Worm (Caenorhabditis elegans) whole organism, young adult: ENCODE measurements around the gene col-148.

Experiments
- B0261.1 ChIP-seq: sonication (generic microtip); optimal IDR thresholded peaks from 2 replicates; lab custom pipeline; 2016; ENCODE audit warnings: mild to moderate bottlenecking, missing genetic modification characterization, moderate library complexity, missing compliant biosample characterization
- D2030.7 ChIP-seq: fragments of 200-800 bp; sonication (Bioruptor generic); IDR thresholded peaks from 2 replicates; pipeline ENCODE4 v1.3.6; 2022; ENCODE audit warnings: missing genetic modification reagents, missing genetic modification characterization, missing compliant biosample characterization
- F57C9.4 ChIP-seq: sonication (generic microtip); optimal IDR thresholded peaks from 2 replicates; lab custom pipeline; 2017; ENCODE audit warnings: mild to moderate bottlenecking, missing genetic modification characterization, missing compliant biosample characterization
- K11D2.4 ChIP-seq: fragments of 200-800 bp; sonication (Bioruptor generic); IDR thresholded peaks from 2 replicates; pipeline ENCODE4 v1.3.6; 2022; ENCODE audit warnings: missing genetic modification reagents, missing genetic modification characterization, missing compliant biosample characterization
- K12H6.12 ChIP-seq: fragments of 200-800 bp; sonication (Bioruptor generic); optimal IDR thresholded peaks from 2 replicates; lab custom pipeline; 2018; ENCODE audit warnings: mild to moderate bottlenecking, missing genetic modification characterization, missing compliant biosample characterization
- Y95B8A.8 ChIP-seq: fragments of 200-800 bp; sonication (Bioruptor generic); IDR thresholded peaks from 2 replicates; pipeline ENCODE4 v1.3.6; 2022; ENCODE audit warnings: missing genetic modification reagents, missing genetic modification characterization, missing compliant biosample characterization
- akir-1 ChIP-seq: fragments of 200-800 bp; sonication (Bioruptor generic); optimal IDR thresholded peaks from 2 replicates; lab custom pipeline; 2018; ENCODE audit warnings: mild to moderate bottlenecking, missing genetic modification characterization, moderate library complexity, missing compliant biosample characterization
- aptf-3 ChIP-seq: fragments of 200-800 bp; sonication (Bioruptor generic); IDR thresholded peaks from 2 replicates; pipeline ENCODE4 v1.3.6; 2022; ENCODE audit warnings: missing genetic modification characterization, missing compliant biosample characterization
- attf-5 ChIP-seq: fragments of 200-800 bp; sonication (Bioruptor generic); optimal IDR thresholded peaks from 2 replicates; lab custom pipeline; 2018; ENCODE audit warnings: mild to moderate bottlenecking, missing genetic modification characterization, missing compliant biosample characterization
- bed-1 ChIP-seq: fragments of 200-800 bp; sonication (Bioruptor generic); IDR thresholded peaks from 2 replicates; pipeline ENCODE4 v1.3.6; 2022; ENCODE audit warnings: missing genetic modification reagents, missing genetic modification characterization, missing compliant biosample characterization
- cebp-1 ChIP-seq, 2 experiments: fragments of 200-800 bp in 1 of 2; sonication (Bioruptor generic) in 1 of 2; sonication (generic microtip) in 1 of 2; IDR thresholded peaks in 1 of 2; optimal IDR thresholded peaks in 1 of 2; 2 replicates each; pipeline versions ENCODE4 v1.3.6 to Lab custom; 2017 to 2022; ENCODE audit warnings: missing compliant biosample characterization in 2 of 2, missing genetic modification characterization in 2 of 2, mild to moderate bottlenecking in 1 of 2, missing genetic modification reagents in 1 of 2, moderate library complexity in 1 of 2
- ceh-40 ChIP-seq: fragments of 200-800 bp; sonication (Bioruptor generic); IDR thresholded peaks from 2 replicates; pipeline ENCODE4 v1.3.6; 2022; ENCODE audit warnings: missing genetic modification characterization, missing compliant biosample characterization
- ceh-91 ChIP-seq: fragments of 200-800 bp; sonication (Bioruptor generic); IDR thresholded peaks from 2 replicates; pipeline ENCODE4 v1.3.6; 2022; ENCODE audit warnings: missing genetic modification reagents, missing genetic modification characterization, missing compliant biosample characterization
- chd-7 ChIP-seq: sonication (generic microtip); optimal IDR thresholded peaks from 2 replicates; lab custom pipeline; 2016; ENCODE audit warnings: mild to moderate bottlenecking, missing genetic modification characterization, moderate library complexity, missing compliant biosample characterization
- die-1 ChIP-seq: sonication (generic microtip); optimal IDR thresholded peaks from 2 replicates; lab custom pipeline; 2016; ENCODE audit warnings: missing genotype, mild to moderate bottlenecking, missing genetic modification characterization, missing compliant biosample characterization
- dox-1 ChIP-seq: fragments of 200-800 bp; sonication (Bioruptor generic); IDR thresholded peaks from 2 replicates; pipeline ENCODE4 v1.3.6; 2022; ENCODE audit warnings: missing genetic modification reagents, missing genetic modification characterization, missing compliant biosample characterization
- dpl-1 ChIP-seq: fragments of 150-350 bp; optimal IDR thresholded peaks from 2 replicates; lab custom pipeline; 2014; ENCODE audit warnings: missing biosample characterization, missing genetic modification reagents, missing genetic modification characterization
- efl-1 ChIP-seq: fragments of 150-350 bp; optimal IDR thresholded peaks from 2 replicates; lab custom pipeline; 2014; ENCODE audit warnings: missing biosample characterization, missing genetic modification reagents, missing genetic modification characterization
- gei-17 ChIP-seq: fragments of 200-800 bp; sonication (Bioruptor generic); optimal IDR thresholded peaks from 2 replicates; lab custom pipeline; 2018; ENCODE audit warnings: mild to moderate bottlenecking, missing genetic modification characterization, missing compliant biosample characterization
- hmg-1.2 ChIP-seq: fragments of 200-800 bp; sonication (Bioruptor generic); IDR thresholded peaks from 2 replicates; pipeline ENCODE4 v1.3.6; 2022; ENCODE audit warnings: missing genetic modification reagents, missing genetic modification characterization, missing compliant biosample characterization
- lag-1 ChIP-seq: fragments of 200-800 bp; sonication (Bioruptor generic); IDR thresholded peaks from 2 replicates; pipeline ENCODE4 v1.3.6; 2022; ENCODE audit warnings: missing genetic modification reagents, missing genetic modification characterization, missing compliant biosample characterization
- lin-35 ChIP-seq, 3 experiments: fragments of 150-350 bp in 2 of 3; sonication (generic microtip) in 1 of 3; optimal IDR thresholded peaks; 2 replicates each; lab custom pipeline; 2014 to 2018; ENCODE audit warnings: missing biosample characterization in 3 of 3, missing genetic modification characterization in 3 of 3, missing genetic modification reagents in 3 of 3
- lin-54 ChIP-seq: fragments of 200-800 bp; sonication (Bioruptor generic); optimal IDR thresholded peaks from 2 replicates; lab custom pipeline; 2018; ENCODE audit warnings: mild to moderate bottlenecking, missing genetic modification characterization, missing compliant biosample characterization
- lsl-1 ChIP-seq: fragments of 200-800 bp; sonication (Bioruptor generic); optimal IDR thresholded peaks from 2 replicates; lab custom pipeline; 2018; ENCODE audit warnings: mild to moderate bottlenecking, missing genetic modification characterization, moderate library complexity, missing compliant biosample characterization
- madf-3 ChIP-seq: fragments of 200-800 bp; sonication (Bioruptor generic); IDR thresholded peaks from 2 replicates; pipeline ENCODE4 v1.3.6; 2022; ENCODE audit warnings: missing genetic modification reagents, missing genetic modification characterization, missing compliant biosample characterization
- madf-6 ChIP-seq: fragments of 200-800 bp; sonication (Bioruptor generic); IDR thresholded peaks from 2 replicates; pipeline ENCODE4 v1.3.6; 2022; ENCODE audit warnings: missing genetic modification reagents, missing genetic modification characterization, missing compliant biosample characterization
- madf-8 ChIP-seq: fragments of 200-800 bp; sonication (Bioruptor generic); conservative IDR thresholded peaks from 2 replicates; pipeline ENCODE4 v1.3.6; 2022; ENCODE audit warnings: missing genetic modification reagents, missing genetic modification characterization, missing compliant biosample characterization
- nhr-179 ChIP-seq: sonication (generic microtip); optimal IDR thresholded peaks from 2 replicates; lab custom pipeline; 2016; ENCODE audit warnings: mild to moderate bottlenecking, missing genetic modification characterization, missing compliant biosample characterization
- nhr-80 ChIP-seq: sonication (generic microtip); optimal IDR thresholded peaks from 2 replicates; lab custom pipeline; 2016; ENCODE audit warnings: missing genetic modification characterization, missing compliant biosample characterization
- snpc-1.1 ChIP-seq: sonication (generic microtip); optimal IDR thresholded peaks from 2 replicates; lab custom pipeline; 2017; ENCODE audit warnings: missing genetic modification characterization, mild to moderate bottlenecking, missing compliant biosample characterization, antibody characterized with exemption, moderate library complexity, missing genotype, missing genetic modification reagents; ENCODE audit not compliant: insufficient read depth
- snpc-4 ChIP-seq, 5 experiments: fragments of 150-350 bp in 1 of 5; sonication (generic microtip) in 4 of 5; optimal IDR thresholded peaks; 2 replicates each; lab custom pipeline; 2014 to 2018; ENCODE audit warnings: missing genetic modification characterization in 5 of 5, missing biosample characterization in 3 of 5, antibody characterized with exemption in 2 of 5, mild to moderate bottlenecking in 2 of 5, missing compliant biosample characterization in 2 of 5, missing genotype in 2 of 5, moderate library complexity in 2 of 5, missing genetic modification reagents in 1 of 5
- somi-1 ChIP-seq: fragments of 200-800 bp; sonication (Bioruptor generic); optimal IDR thresholded peaks from 2 replicates; lab custom pipeline; 2018; ENCODE audit warnings: mild to moderate bottlenecking, missing genetic modification characterization, missing compliant biosample characterization
- tbp1 ChIP-seq: fragments of 200-800 bp; sonication (Bioruptor generic); optimal IDR thresholded peaks from 2 replicates; lab custom pipeline; 2018; ENCODE audit warnings: mild to moderate bottlenecking, missing genetic modification characterization, missing compliant biosample characterization
- tbx-9 ChIP-seq: sonication (generic microtip); optimal IDR thresholded peaks from 2 replicates; lab custom pipeline; 2016; ENCODE audit warnings: borderline replicate concordance, missing genetic modification characterization, inconsistent platforms, missing compliant biosample characterization
- tlf-1 ChIP-seq: fragments of 200-800 bp; sonication (Bioruptor generic); optimal IDR thresholded peaks from 2 replicates; lab custom pipeline; 2018; ENCODE audit warnings: mild to moderate bottlenecking, missing genetic modification characterization, missing compliant biosample characterization
- unc-62 ChIP-seq: fragments of 150-350 bp; optimal IDR thresholded peaks from 2 replicates; lab custom pipeline; 2014; ENCODE audit warnings: missing biosample characterization, missing genetic modification reagents, missing genetic modification characterization
- xnd-1 ChIP-seq: sonication (generic microtip); optimal IDR thresholded peaks from 2 replicates; lab custom pipeline; 2016; ENCODE audit warnings: missing genotype, missing genetic modification reagents, missing genetic modification characterization, missing compliant biosample characterization

The col-148 gene

ce11 chrV:10239861-10240260 lies 1.7 kb upstream of the col-148 start, which contains the start of gene fipr-8:
fipr-8 (minus strand) TSS chrV:10239961.
- no peak for TF ChIP-seq bed-1
- TF ChIP-seq gei-17 (GFP tag; lab: Kevin White, UChicago) = no peak
- no peak for TF ChIP-seq tbx-9 (tag; lab: Kevin White, UChicago)
- no peak for TF ChIP-seq hmg-1.2 (GFP tag; lab: Robert Waterston, UW)
- no peak for TF ChIP-seq F57C9.4 (tag; lab: Kevin White, UChicago)
- TF ChIP-seq snpc-1.1 (tag; lab: Kevin White, UChicago) = no peak
- no peak for TF ChIP-seq die-1 (tag; lab: Kevin White, UChicago)
- TF ChIP-seq tbp1 (GFP tag; lab: Kevin White, UChicago) = no peak
- no peak for TF ChIP-seq nhr-179
- TF ChIP-seq cebp-1 (GFP tag; IDR thresholded peaks at IDR 0.05; lab: Robert Waterston, UW) = no peak
- TF ChIP-seq cebp-1 (tag; optimal IDR thresholded peaks at IDR 0.05; lab: Kevin White, UChicago) = no peak
- no peak for TF ChIP-seq B0261.1 (tag; lab: Kevin White, UChicago)
- no peak for TF ChIP-seq tlf-1 (GFP tag; lab: Kevin White, UChicago)
- TF ChIP-seq, all 124 proteins: peak for 0

ce11 chrV:10243105-10243504 lies 1.6 kb downstream of the col-148 start, which contains the start of gene C12D8.9:
C12D8.9 (minus strand) TSS chrV:10243205.
- no peak for TF ChIP-seq ceh-40 (GFP tag; lab: Robert Waterston, UW)
- no peak for TF ChIP-seq snpc-4 (GFP tag; optimal IDR thresholded peaks at IDR 0.05; lab: Kevin White, UChicago)
- no peak for TF ChIP-seq snpc-4 (tag; optimal IDR thresholded peaks at IDR 0.05; lab: Kevin White, UChicago)
- TF ChIP-seq lag-1 (GFP tag; lab: Robert Waterston, UW) = no peak
- TF ChIP-seq madf-3 = no peak
- no peak for TF ChIP-seq Y95B8A.8 (GFP tag; lab: Robert Waterston, UW)

ce11 chrV:10244018-10244720 lies 2.6 kb downstream of the col-148 start:
- TF ChIP-seq bed-1 (no peak), nhr-80 (peak; percentile 61)

DNA sequence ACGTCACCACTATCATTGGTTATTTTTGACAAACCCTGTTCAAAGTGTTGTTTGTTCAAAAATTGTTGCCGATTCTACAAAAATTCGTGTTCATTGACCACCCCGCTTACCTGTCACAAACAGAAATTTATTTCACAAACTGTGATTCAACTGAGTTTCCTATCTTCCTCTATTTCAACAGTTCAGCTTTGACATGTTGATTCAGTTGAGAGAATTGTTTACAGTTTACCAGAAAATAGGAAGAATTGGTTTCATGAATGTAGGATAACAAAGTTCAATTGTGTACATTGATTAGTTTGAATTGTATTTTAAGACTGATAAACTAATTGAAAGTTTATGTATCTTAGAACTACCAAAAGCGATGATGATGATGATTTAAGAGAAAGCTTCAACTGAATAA lies 4.1 kb downstream of the col-148 start:
- TF ChIP-seq akir-1 (no peak), unc-62 (GFP tag; lab: Kevin White, UChicago) (peak; percentile 91), cebp-1 (GFP tag; IDR thresholded peaks at IDR 0.05; lab: Robert Waterston, UW) (no peak), cebp-1 (tag; optimal IDR thresholded peaks at IDR 0.05; lab: Kevin White, UChicago) (peak; percentile 34)

DNA sequence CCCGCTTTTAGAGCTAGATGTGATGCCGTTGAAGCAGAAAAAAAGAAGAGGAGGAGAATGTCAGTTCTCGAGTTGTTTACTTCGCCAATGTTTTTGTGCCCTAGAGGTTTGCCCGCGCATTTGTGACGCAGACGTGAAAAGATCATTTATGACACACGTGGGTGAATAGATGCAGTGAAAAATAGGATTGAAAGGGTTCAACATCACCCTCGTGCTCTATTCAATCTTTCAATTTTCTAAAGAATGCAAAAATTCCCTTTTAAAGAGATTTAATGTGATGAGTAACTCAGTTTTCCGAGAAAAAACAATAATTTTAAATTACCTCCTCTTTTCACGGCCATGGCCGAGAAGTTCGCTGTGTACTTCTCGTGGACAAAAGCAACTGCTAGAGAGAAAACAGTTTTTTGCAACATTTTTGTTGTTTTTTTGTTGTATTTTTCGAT lies 4.9 kb downstream of the col-148 start:
- TF ChIP-seq dox-1 (peak; percentile 16; the same call in 1 of the 2 replicates), K12H6.12 (peak; percentile 74), B0261.1 (tag; lab: Kevin White, UChicago) (no peak), madf-8 (GFP tag; lab: Robert Waterston, UW) (0 out of 2 replicates have a peak, but pooled peaks have one; percentile 23), attf-5 (GFP tag; lab: Kevin White, UChicago) (peak; percentile 34), lin-54 (GFP tag; lab: Kevin White, UChicago) (peak; percentile 59), efl-1 (GFP tag; lab: Kevin White, UChicago) (peak; percentile 61), nhr-80 (no peak), dpl-1 (GFP tag; lab: Kevin White, UChicago) (peak; percentile 19), lsl-1 (peak; percentile 5), chd-7 (tag; lab: Kevin White, UChicago) (no peak), xnd-1 (peak; percentile 1), ceh-91 (GFP tag; lab: Robert Waterston, UW) (peak; percentile 46), ceh-40 (GFP tag; lab: Robert Waterston, UW) (no peak), somi-1 (GFP tag; lab: Kevin White, UChicago) (peak; percentile 45), madf-6 (GFP tag; lab: Robert Waterston, UW) (peak; percentile 50), lin-35 (GFP tag; optimal IDR thresholded peaks at IDR 0.05; lab: Kevin White, UChicago) (peak in 1 of 3 experiments; percentile 54), D2030.7 (GFP tag; lab: Robert Waterston, UW) (peak; percentile 37; the same call in 1 of the 2 replicates), aptf-3 (GFP tag; lab: Robert Waterston, UW) (no peak), hmg-1.2 (GFP tag; lab: Robert Waterston, UW) (peak; percentile 24; the same call in 1 of the 2 replicates), cebp-1 (GFP tag; IDR thresholded peaks at IDR 0.05; lab: Robert Waterston, UW) (no peak), cebp-1 (tag; optimal IDR thresholded peaks at IDR 0.05; lab: Kevin White, UChicago) (peak; percentile 28), K11D2.4 (GFP tag; lab: Robert Waterston, UW) (0 out of 2 replicates have a peak, but pooled peaks have one; percentile 52), unc-62 (GFP tag; lab: Kevin White, UChicago) (no peak)
